Fruit fly (Drosophila melanogaster) whole organism, prepupa: ENCODE measurements around the gene AGO2.

ENCODE experiments used
- CG11762 ChIP-seq: fragments of 200-800 bp; sonication (Bioruptor generic); optimal IDR thresholded peaks from 3 replicates; lab custom pipeline; 2016; ENCODE audit warnings: missing biosample characterization, missing genetic modification characterization; ENCODE audit not compliant: insufficient read depth
- CG15336 ChIP-seq: fragments of 200-800 bp; sonication (Bioruptor generic); IDR thresholded peaks from 2 replicates; pipeline ENCODE4 v1.3.6; 2022; ENCODE audit warnings: missing biosample characterization, missing genetic modification characterization
- CG1621 ChIP-seq: fragments of 200-800 bp; sonication (Bioruptor generic); optimal IDR thresholded peaks from 3 replicates; lab custom pipeline; 2018; ENCODE audit warnings: missing biosample characterization, mild to moderate bottlenecking, missing genetic modification characterization
- CG16779 ChIP-seq: fragments of 200-800 bp; sonication (Bioruptor generic); optimal IDR thresholded peaks from 3 replicates; lab custom pipeline; 2017; ENCODE audit warnings: missing biosample characterization, mild to moderate bottlenecking, missing genetic modification characterization
- CG31627 ChIP-seq: fragments of 200-800 bp; sonication (Bioruptor generic); optimal IDR thresholded peaks from 3 replicates; lab custom pipeline; 2016; ENCODE audit warnings: missing biosample characterization, missing genetic modification characterization
- CG32006 ChIP-seq: fragments of 200-800 bp; sonication (Bioruptor generic); optimal IDR thresholded peaks from 3 replicates; lab custom pipeline; 2017; ENCODE audit warnings: missing biosample characterization, mild to moderate bottlenecking, missing genetic modification characterization
- CG4318 ChIP-seq: fragments of 200-800 bp; sonication (Bioruptor generic); optimal IDR thresholded peaks from 3 replicates; lab custom pipeline; 2017; ENCODE audit warnings: missing biosample characterization, mild to moderate bottlenecking, missing genetic modification characterization
- CG6163 ChIP-seq: fragments of 200-800 bp; sonication (Bioruptor generic); IDR thresholded peaks from 3 replicates; pipeline ENCODE4 v1.3.6; 2022; ENCODE audit warnings: missing biosample characterization, missing genetic modification characterization
- CG6792 ChIP-seq: fragments of 200-800 bp; sonication (Bioruptor generic); optimal IDR thresholded peaks from 3 replicates; lab custom pipeline; 2016; ENCODE audit warnings: missing biosample characterization, missing genetic modification characterization
- CG6808 ChIP-seq: fragments of 200-800 bp; sonication (Bioruptor generic); optimal IDR thresholded peaks from 3 replicates; lab custom pipeline; 2017; ENCODE audit warnings: missing biosample characterization, missing genetic modification characterization, mild to moderate bottlenecking, moderate library complexity, missing genetic modification reagents
- CG6854 ChIP-seq: fragments of 200-800 bp; sonication (Bioruptor generic); optimal IDR thresholded peaks from 2 replicates; lab custom pipeline; 2017; ENCODE audit warnings: missing biosample characterization, mild to moderate bottlenecking, missing genetic modification characterization
- CG7368 ChIP-seq: fragments of 200-800 bp; sonication (Bioruptor generic); optimal IDR thresholded peaks from 3 replicates; lab custom pipeline; 2016; ENCODE audit warnings: missing biosample characterization, missing genetic modification characterization
- CG8632 ChIP-seq: fragments of 200-800 bp; sonication (Bioruptor generic); optimal IDR thresholded peaks from 3 replicates; lab custom pipeline; 2016; ENCODE audit warnings: missing biosample characterization, missing genetic modification characterization
- CG9139 ChIP-seq: fragments of 200-800 bp; sonication (Bioruptor generic); optimal IDR thresholded peaks from 3 replicates; lab custom pipeline; 2017; ENCODE audit warnings: missing biosample characterization, mild to moderate bottlenecking, missing genetic modification characterization
- Eip75B ChIP-seq: fragments of 200-800 bp; sonication (Bioruptor generic); optimal IDR thresholded peaks from 3 replicates; lab custom pipeline; 2016; ENCODE audit warnings: missing biosample characterization, missing genetic modification characterization
- Eip78C ChIP-seq: fragments of 200-800 bp; sonication (Bioruptor generic); peaks from one replicate; lab custom pipeline; 2016; ENCODE audit warnings: missing biosample characterization, missing genetic modification characterization
- Eip93F ChIP-seq: fragments of 200-800 bp; sonication (Bioruptor generic); optimal IDR thresholded peaks from 2 replicates; lab custom pipeline; 2016; ENCODE audit warnings: missing biosample characterization, mild to moderate bottlenecking, missing genetic modification characterization
- Ets21C ChIP-seq: fragments of 200-800 bp; sonication (Bioruptor generic); optimal IDR thresholded peaks from 3 replicates; lab custom pipeline; 2016; ENCODE audit warnings: missing biosample characterization, missing genetic modification characterization
- Gug ChIP-seq: fragments of 200-800 bp; sonication (Bioruptor generic); IDR thresholded peaks from 2 replicates; pipeline ENCODE4 v1.3.6; 2022; ENCODE audit warnings: missing biosample characterization, missing genetic modification characterization
- Hr38 ChIP-seq: sonication (Bioruptor generic); optimal IDR thresholded peaks from 2 replicates; lab custom pipeline; 2016; ENCODE audit warnings: missing biosample characterization, missing genetic modification characterization
- Lpt ChIP-seq: fragments of 200-800 bp; sonication (Bioruptor generic); optimal IDR thresholded peaks from 3 replicates; lab custom pipeline; 2016; ENCODE audit warnings: missing biosample characterization, missing genetic modification characterization
- OdsH ChIP-seq: fragments of 200-800 bp; sonication (Bioruptor generic); optimal IDR thresholded peaks from 3 replicates; lab custom pipeline; 2016; ENCODE audit warnings: missing biosample characterization, missing genetic modification characterization
- Sox102F ChIP-seq: fragments of 200-800 bp; sonication (Bioruptor generic); optimal IDR thresholded peaks from 2 replicates; lab custom pipeline; 2016; ENCODE audit warnings: missing biosample characterization, mild to moderate bottlenecking, missing genetic modification characterization
- Sox14 ChIP-seq: fragments of 200-800 bp; sonication (Bioruptor generic); optimal IDR thresholded peaks from 3 replicates; lab custom pipeline; 2016; ENCODE audit warnings: missing biosample characterization, missing genetic modification characterization
- Sox15 ChIP-seq: fragments of 200-800 bp; sonication (Bioruptor generic); optimal IDR thresholded peaks from 3 replicates; lab custom pipeline; 2016; ENCODE audit warnings: missing biosample characterization, missing genetic modification characterization
- achi ChIP-seq: fragments of 200-800 bp; sonication (Bioruptor generic); optimal IDR thresholded peaks from 3 replicates; lab custom pipeline; 2016; ENCODE audit warnings: missing biosample characterization, missing genetic modification characterization
- acj6 ChIP-seq: fragments of 200-800 bp; sonication (Bioruptor generic); optimal IDR thresholded peaks from 3 replicates; lab custom pipeline; 2016; ENCODE audit warnings: missing biosample characterization, missing genetic modification characterization
- dsx ChIP-seq: fragments of 200-800 bp; optimal IDR thresholded peaks from 3 replicates; lab custom pipeline; 2019; ENCODE audit warnings: missing biosample characterization, mild to moderate bottlenecking, missing genetic modification characterization, moderate library complexity; ENCODE audit not compliant: poor library complexity, severe bottlenecking
- esn ChIP-seq: fragments of 200-800 bp; sonication (Bioruptor generic); optimal IDR thresholded peaks from 2 replicates; lab custom pipeline; 2016; ENCODE audit warnings: missing biosample characterization, mild to moderate bottlenecking, missing genetic modification characterization, moderate library complexity
- fd59A ChIP-seq: fragments of 200-800 bp; sonication (Bioruptor generic); optimal IDR thresholded peaks from 2 replicates; lab custom pipeline; 2017; ENCODE audit warnings: missing biosample characterization, mild to moderate bottlenecking, missing genetic modification characterization, missing genetic modification reagents
- pdm3 ChIP-seq: fragments of 200-800 bp; sonication (Bioruptor generic); optimal IDR thresholded peaks from 3 replicates; lab custom pipeline; 2016; ENCODE audit warnings: missing biosample characterization, missing genetic modification characterization
- svp ChIP-seq: fragments of 200-800 bp; sonication (Bioruptor generic); peaks from one replicate; lab custom pipeline; 2016; ENCODE audit warnings: missing biosample characterization, missing genetic modification characterization
- topi ChIP-seq: fragments of 200-800 bp; sonication (Bioruptor generic); optimal IDR thresholded peaks from 3 replicates; lab custom pipeline; 2016; ENCODE audit warnings: missing biosample characterization, missing genetic modification characterization
- vri ChIP-seq: fragments of 200-800 bp; sonication (Bioruptor generic); optimal IDR thresholded peaks from 3 replicates; lab custom pipeline; 2016; ENCODE audit warnings: missing biosample characterization, mild to moderate bottlenecking, missing genetic modification characterization

AGO2 gene

DNA sequence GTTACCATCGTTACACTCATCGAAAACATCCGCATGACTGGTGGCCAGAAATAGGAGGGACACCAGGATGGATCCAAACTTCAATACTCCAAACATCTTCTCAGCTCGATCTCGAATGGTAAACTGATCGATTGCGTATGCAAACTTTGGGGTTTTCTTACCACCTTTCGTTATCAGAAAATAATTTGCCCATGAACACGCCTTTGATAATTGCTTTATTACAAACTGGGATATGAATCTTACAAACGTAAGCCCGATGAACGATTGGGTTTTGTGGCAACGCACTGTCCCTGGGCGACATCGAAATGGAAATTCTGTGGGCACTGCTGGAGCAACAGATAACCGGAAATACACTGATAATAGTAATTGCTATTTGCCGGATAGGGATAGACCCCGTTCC lies 27.2 kb upstream of the AGO2 start, which contains the start of gene CG33985:
Gene CG33985 (minus strand): TSS at position 101 of the 400 bp plus-strand sequence.
- TF ChIP-seq CG6854 (no peak), CG4318 (no peak), Sox14 (GFP tag; lab: Kevin White, UChicago) (no peak), Gug (GFP tag; lab: Robert Waterston, UW) (no peak), CG31627 (GFP tag; lab: Kevin White, UChicago) (no peak), Eip78C (no peak), Eip93F (GFP tag; lab: Kevin White, UChicago) (no peak), Sox102F (GFP tag; lab: Kevin White, UChicago) (no peak), dsx (GFP tag; lab: Kevin White, UChicago) (no peak), svp (GFP tag; lab: Kevin White, UChicago) (no peak), CG6792 (GFP tag; lab: Kevin White, UChicago) (no peak)

DNA sequence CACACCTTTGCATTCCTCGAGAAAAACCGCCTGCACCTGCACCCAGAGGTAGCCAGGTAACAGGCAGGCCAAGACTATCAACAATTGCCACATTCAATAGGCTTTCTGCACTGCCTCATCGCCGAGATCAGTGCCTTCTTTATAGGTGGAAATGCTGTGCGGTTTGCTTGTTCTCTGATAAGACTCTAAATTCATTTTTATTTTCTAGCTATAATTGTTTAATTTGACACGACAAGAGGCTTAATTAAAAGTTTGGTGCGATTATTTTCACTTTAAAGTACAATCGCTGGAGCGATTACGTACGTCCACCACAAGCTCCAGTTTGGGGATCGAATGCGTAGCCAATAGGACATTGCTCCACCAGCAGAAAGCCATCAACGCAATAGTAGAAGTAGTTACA lies 26.5 kb upstream of the AGO2 start, which contains the start of gene CG42729:
Gene CG42729 (minus strand): TSS at position 101 of the 400 bp plus-strand sequence.
- TF ChIP-seq CG31627 (GFP tag; lab: Kevin White, UChicago) (no peak), Eip78C (no peak), Sox14 (GFP tag; lab: Kevin White, UChicago) (no peak), CG7368 (GFP tag; lab: Kevin White, UChicago) (no peak), achi (GFP tag; lab: Kevin White, UChicago) (no peak), CG6808 (no peak), Sox15 (GFP tag; lab: Kevin White, UChicago) (no peak), vri (GFP tag; lab: Kevin White, UChicago) (no peak), acj6 (GFP tag; lab: Kevin White, UChicago) (no peak), CG16779 (tag; lab: Kevin White, UChicago) (no peak), svp (GFP tag; lab: Kevin White, UChicago) (no peak), CG6792 (GFP tag; lab: Kevin White, UChicago) (no peak), CG6854 (no peak), Sox102F (GFP tag; lab: Kevin White, UChicago) (no peak), Ets21C (GFP tag; lab: Kevin White, UChicago) (no peak), Lpt (no peak), Gug (GFP tag; lab: Robert Waterston, UW) (no peak), CG1621 (no peak), esn (GFP tag; lab: Kevin White, UChicago) (no peak), Hr38 (GFP tag; lab: Kevin White, UChicago) (no peak)

DNA sequence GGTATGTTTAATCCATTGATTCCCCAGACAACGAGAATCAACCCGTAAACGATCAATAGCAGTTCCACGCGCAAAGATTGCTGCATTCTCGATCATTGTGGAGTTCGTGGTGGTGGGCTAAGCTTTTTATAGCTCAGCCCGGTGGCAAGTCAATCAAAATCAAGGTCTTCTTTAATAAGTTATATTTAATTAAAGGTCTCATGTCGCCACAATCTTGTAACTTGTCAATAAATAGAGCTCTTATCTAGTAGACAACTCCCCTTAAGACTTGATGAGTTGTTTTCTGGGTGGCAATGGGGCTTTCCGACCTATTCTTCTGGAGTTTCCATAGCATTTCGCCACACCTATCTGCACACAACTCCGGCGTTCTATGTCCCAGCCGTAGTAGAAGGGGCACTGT lies 25.8 kb upstream of the AGO2 start, which contains the start of gene CG42728:
Gene CG42728 (minus strand): TSS at position 101 of the 400 bp plus-strand sequence.
- TF ChIP-seq Sox15 (GFP tag; lab: Kevin White, UChicago), result no peak
- no peak for TF ChIP-seq Eip78C

- TF ChIP-seq topi (GFP tag; lab: Kevin White, UChicago) (no peak), CG9139 (GFP tag; lab: Kevin White, UChicago) (no peak), pdm3 (no peak), CG32006 (no peak), CG11762 (GFP tag; lab: Kevin White, UChicago) (no peak), CG1621 (no peak), OdsH (GFP tag; lab: Kevin White, UChicago) (no peak), Eip75B (GFP tag; lab: Kevin White, UChicago) (no peak), CG6163 (GFP tag; lab: Robert Waterston, UW) (no peak), CG15336 (GFP tag; lab: Robert Waterston, UW) (no peak)
Measured at dm6 chr3L:15529143-15529542, 24.8 kb upstream of the AGO2 start, which contains the start of gene obst-H. obst-H (minus strand) TSS chr3L:15529243.

- TF ChIP-seq CG8632 (no peak), fd59A (no peak), esn (GFP tag; lab: Kevin White, UChicago) (no peak), Gug (GFP tag; lab: Robert Waterston, UW) (no peak), CG1621 (no peak), CG31627 (GFP tag; lab: Kevin White, UChicago) (no peak)
Measured at dm6 chr3L:15530071-15530470, 23.8 kb upstream of the AGO2 start.
